Worm (Caenorhabditis elegans): ENCODE results near the gene F27E5.9.

The F27E5.9 gene

DNA sequence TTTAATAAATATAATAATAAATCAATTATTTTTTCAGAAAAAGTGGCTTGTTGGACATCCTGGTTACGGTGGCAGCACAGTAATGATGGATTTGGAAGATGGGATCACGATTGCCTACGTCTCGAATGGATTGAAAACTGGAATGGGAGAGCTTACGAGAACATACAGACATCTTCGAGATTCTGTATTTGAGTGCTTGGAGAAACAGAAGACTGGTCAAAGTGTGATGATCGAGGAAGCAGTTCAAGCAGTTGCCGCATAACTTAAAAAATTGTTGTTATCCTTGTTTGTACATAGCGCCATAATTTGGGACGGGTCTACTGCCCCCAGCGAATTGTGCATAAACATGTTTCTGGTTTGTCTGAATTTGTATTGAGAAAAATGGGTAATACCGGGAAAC is 36.3 kb upstream of the F27E5.9 start:
- no peak for TF ChIP-seq daf-16 (GFP tag; optimal IDR thresholded peaks at IDR 0.05)
- peak; percentile 17 for TF ChIP-seq daf-16 (tag; optimal IDR thresholded peaks at IDR 0.05)
- TF ChIP-seq F44E2.7 (GFP tag; IDR thresholded peaks at IDR 0.05), result no peak
- TF ChIP-seq pha-4 (GFP tag; IDR thresholded peaks at IDR 0.05), result peak; percentile 47; the same call in 1 of the 2 replicates
- TF ChIP-seq pha-4 (tag; optimal IDR thresholded peaks at IDR 0.05), result no peak
- 0 out of 2 replicates have a peak, but pooled peaks have one; percentile 25 for TF ChIP-seq lin-38 (GFP tag; IDR thresholded peaks at IDR 0.05)

DNA sequence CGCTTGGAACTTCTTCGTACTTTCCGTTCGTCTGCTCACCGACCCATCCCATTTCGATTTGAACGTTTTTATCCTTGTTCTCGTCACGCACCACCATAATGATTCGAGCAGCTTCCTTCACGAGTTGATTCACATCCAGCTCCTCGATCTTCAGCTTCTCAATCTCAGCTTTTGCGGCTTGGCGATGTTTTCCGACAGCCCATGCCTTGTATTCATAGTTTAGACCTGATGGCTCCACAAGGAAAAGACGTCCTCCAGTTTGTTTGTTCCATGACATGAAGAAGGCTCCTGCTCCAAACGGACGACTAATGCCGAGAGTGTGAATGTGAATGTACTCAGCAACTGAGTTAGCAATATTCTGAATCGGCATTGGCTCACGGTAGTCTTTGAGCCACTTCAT is 35.7 kb upstream of the F27E5.9 start:
- TF ChIP-seq aly-2 (tag; optimal IDR thresholded peaks at IDR 0.05) (no peak), aha-1 (tag) (peak; percentile 96)

- TF ChIP-seq nhr-6 (tag; optimal IDR thresholded peaks at IDR 0.05) (peak; percentile 65), pha-4 (GFP tag; IDR thresholded peaks at IDR 0.05) (no peak), pha-4 (tag; optimal IDR thresholded peaks at IDR 0.05) (peak; percentile 65), unc-130 (GFP tag; optimal IDR thresholded peaks at IDR 0.05) (no peak), daf-19 (GFP tag; conservative IDR thresholded peaks at IDR 0.05) (no peak), ces-1 (GFP tag; optimal IDR thresholded peaks at IDR 0.05) (no peak), R02D3.7 (tag; optimal IDR thresholded peaks at IDR 0.05) (peak; percentile 38), mxl-2 (GFP tag; conservative IDR thresholded peaks at IDR 0.05) (no peak), arid-1 (GFP tag; conservative IDR thresholded peaks at IDR 0.05) (no peak), set-16 (GFP tag; IDR thresholded peaks at IDR 0.05) (no peak), F26F4.8 (GFP tag; conservative IDR thresholded peaks at IDR 0.05) (no peak), ceh-32 (tag; optimal IDR thresholded peaks at IDR 0.05; ENCODE audit: poor library complexity) (no peak), nhr-77 (tag; optimal IDR thresholded peaks at IDR 0.05) (no peak), mes-2 (tag; optimal IDR thresholded peaks at IDR 0.05; ENCODE audit: poor library complexity, severe bottlenecking) (peak; percentile 64), nhr-28 (tag; optimal IDR thresholded peaks at IDR 0.05) (no peak), dpl-1 (GFP tag; optimal IDR thresholded peaks at IDR 0.05) (peak; percentile 12), sdz-12 (GFP tag; optimal IDR thresholded peaks at IDR 0.05) (no peak), Y105C5A.15 (GFP tag; IDR thresholded peaks at IDR 0.05) (no peak), lsy-2 (tag; optimal IDR thresholded peaks at IDR 0.05) (peak in 1 of 2 experiments; percentile 66), dmd-9 (GFP tag; IDR thresholded peaks at IDR 0.05) (no peak), ztf-7 (tag; optimal IDR thresholded peaks at IDR 0.05) (no peak), ceh-28 (tag; optimal IDR thresholded peaks at IDR 0.05) (no peak), hlh-11 (tag; optimal IDR thresholded peaks at IDR 0.05) (no peak), hlh-30 (tag; optimal IDR thresholded peaks at IDR 0.05; ENCODE audit: insufficient read depth) (no peak), tra-1 (GFP tag; IDR thresholded peaks at IDR 0.05) (no peak)
These were observed 34.9 kb upstream of the F27E5.9 start, which contains the start of the genes pas-7 and puf-12 for ce11 chrII:10099804-10100360. TSS of gene pas-7 (minus strand) at chrII:10099854. TSS of gene puf-12 (plus strand) at chrII:10100310.

DNA sequence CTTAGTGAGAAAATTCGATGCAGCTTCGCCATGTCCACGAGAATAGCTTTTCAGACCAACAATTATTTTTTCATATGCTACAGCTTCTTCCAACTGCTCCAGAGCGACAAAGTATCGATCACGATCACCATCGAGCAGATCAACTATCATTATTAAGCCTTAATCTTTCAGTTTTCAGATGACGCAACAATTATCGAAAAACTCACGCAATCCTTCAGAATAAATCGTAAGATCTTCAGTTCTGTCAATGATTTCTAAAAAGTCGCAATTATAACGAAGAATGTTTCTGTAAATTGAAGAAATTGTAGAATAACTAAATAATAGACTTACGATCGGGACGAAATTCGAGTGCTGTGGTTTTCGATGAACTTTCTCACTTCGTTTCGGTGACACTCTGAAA is 31.5 kb upstream of the F27E5.9 start:
- TF ChIP-seq F37D6.2 (tag; optimal IDR thresholded peaks at IDR 0.05) (no peak), skn-1 (tag; optimal IDR thresholded peaks at IDR 0.05) (no peak), saeg-2 (GFP tag; IDR thresholded peaks at IDR 0.05) (no peak), ZK337.2 (GFP tag; IDR thresholded peaks at IDR 0.05) (no peak)

ce11 chrII:10105604-10106003 is 29.1 kb upstream of the F27E5.9 start, which contains the start of gene ZK945.4:
TSS of gene ZK945.4 (minus strand) at chrII:10105704.
- TF ChIP-seq ces-1 (GFP tag; optimal IDR thresholded peaks at IDR 0.05) (no peak), fos-1 (tag; optimal IDR thresholded peaks at IDR 0.05) (no peak), madf-9 (GFP tag; conservative IDR thresholded peaks at IDR 0.05) (no peak), duxl-1 (tag; optimal IDR thresholded peaks at IDR 0.05; ENCODE audit: poor library complexity) (no peak), hlh-11 (tag; optimal IDR thresholded peaks at IDR 0.05) (no peak), aly-2 (tag; optimal IDR thresholded peaks at IDR 0.05) (no peak), lin-13 (GFP tag; optimal IDR thresholded peaks at IDR 0.05) (no peak), saeg-2 (GFP tag; IDR thresholded peaks at IDR 0.05) (no peak), hlh-30 (tag; optimal IDR thresholded peaks at IDR 0.05; ENCODE audit: insufficient read depth) (no peak), pqm-1 (tag; optimal IDR thresholded peaks at IDR 0.05) (no peak), zag-1 (tag; optimal IDR thresholded peaks at IDR 0.05) (no peak), dpl-1 (GFP tag; optimal IDR thresholded peaks at IDR 0.05) (no peak)
